Worm (Caenorhabditis elegans) whole organism, L1 larva: Measurements from ENCODE around the gene del-7.

Source experiments
- alr-1 ChIP-seq: fragments of 200-800 bp; sonication (Bioruptor generic); optimal IDR thresholded peaks from 2 replicates; lab custom pipeline; 2018; ENCODE audit warnings: borderline replicate concordance, mild to moderate bottlenecking, missing genetic modification characterization, missing compliant biosample characterization
- ama-1 ChIP-seq: fragments of 150-350 bp; optimal IDR thresholded peaks from 2 replicates; lab custom pipeline; 2014
- dpl-1 ChIP-seq, 3 experiments: fragments of 150-350 bp in 2 of 3; sonication (generic microtip) in 1 of 3; optimal IDR thresholded peaks; 2 replicates each; lab custom pipeline; 2014 to 2017; ENCODE audit warnings: missing biosample characterization in 3 of 3, missing genetic modification characterization in 3 of 3, missing genetic modification reagents in 3 of 3
- lin-15B ChIP-seq: fragments of 150-350 bp; sonication (generic microtip); optimal IDR thresholded peaks from 3 replicates; lab custom pipeline; 2014; ENCODE audit warnings: missing biosample characterization, missing genetic modification characterization
- mdl-1 ChIP-seq, 2 experiments: fragments of 150-350 bp; optimal IDR thresholded peaks; 2 replicates each; lab custom pipeline; 2014 to 2017; ENCODE audit warnings: missing biosample characterization in 2 of 2, missing genetic modification characterization in 2 of 2, inconsistent platforms in 1 of 2
- nhr-11 ChIP-seq: fragments of 150-350 bp; optimal IDR thresholded peaks from 2 replicates; lab custom pipeline; 2014; ENCODE audit warnings: missing biosample characterization, missing genetic modification characterization
- tbx-2 ChIP-seq: sonication (generic microtip); optimal IDR thresholded peaks from 2 replicates; lab custom pipeline; 2016; ENCODE audit warnings: missing genetic modification characterization, missing compliant biosample characterization

DNA sequence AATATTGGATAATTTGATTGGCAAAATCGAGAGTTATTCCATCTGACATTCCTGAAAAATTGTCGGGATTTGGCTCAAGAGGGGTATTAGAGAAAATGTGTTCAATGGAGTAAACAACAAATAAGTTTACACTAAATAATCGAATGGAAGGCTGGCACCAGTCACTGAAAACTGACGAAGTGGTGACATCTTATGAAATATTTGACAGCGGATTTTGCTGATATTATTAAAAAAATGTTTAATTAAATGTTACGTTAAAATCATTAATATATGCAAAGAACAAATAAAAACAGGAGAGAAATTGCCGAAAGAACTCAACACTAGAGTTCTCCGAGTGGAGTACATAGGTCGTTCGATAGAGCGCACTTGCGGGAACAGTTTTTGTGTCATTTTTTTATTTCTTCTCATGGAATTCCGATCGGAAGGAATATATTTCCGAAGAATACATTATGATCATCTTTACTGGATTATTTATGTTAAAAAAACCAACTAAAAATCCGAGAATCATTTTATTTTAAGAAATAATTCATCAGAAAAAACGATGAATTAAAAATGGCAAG is 25.4 kb downstream of the del-7 start, which contains the start of gene tag-322:
- peak; percentile 65 for TF ChIP-seq tbx-2
- TF ChIP-seq alr-1 (tag; lab: Kevin White, UChicago): no peak
- TF ChIP-seq ama-1 (lab: Kevin White, UChicago): peak; percentile 64
- TF ChIP-seq dpl-1 (GFP tag; optimal IDR thresholded peaks at IDR 0.05; lab: Kevin White, UChicago): peak; percentile 53 to 74 (median 72)
- peak; percentile 27 for TF ChIP-seq nhr-11 (tag; lab: Kevin White, UChicago)
- peak in 1 of 2 experiments; percentile 32 for TF ChIP-seq mdl-1 (tag; optimal IDR thresholded peaks at IDR 0.05; lab: Kevin White, UChicago)
- peak; percentile 76 for TF ChIP-seq lin-15B (tag; lab: Kevin White, UChicago)
